Fruit fly (Drosophila melanogaster): ENCODE measurements around the gene CG33257.

The CG33257 gene

dm6 chr3L:16347914-16348313 lies 1.8 kb downstream of the CG33257 start, which contains the start of gene mRpS34:
TSS of gene mRpS34 (plus strand) at chr3L:16348074.
- no peak for TF ChIP-seq h (optimal IDR thresholded peaks at IDR 0.05)
- no peak for TF ChIP-seq ttk (optimal IDR thresholded peaks at IDR 0.05)
- no peak for TF ChIP-seq Myc (optimal IDR thresholded peaks at IDR 0.05)
- no peak for TF ChIP-seq Sin3A (optimal IDR thresholded peaks at IDR 0.05)
- TF ChIP-seq psq (optimal IDR thresholded peaks at IDR 0.05): no peak
- no peak for TF ChIP-seq insv (optimal IDR thresholded peaks at IDR 0.05)

- TF ChIP-seq Sin3A (optimal IDR thresholded peaks at IDR 0.05) (no peak), Myc (optimal IDR thresholded peaks at IDR 0.05) (no peak)
Measured at dm6 chr3L:16349686-16350085, 3.6 kb downstream of the CG33257 start.

dm6 chr3L:16351770-16352429 lies 5.8 kb downstream of the CG33257 start, which contains the start of the genes Golgin104 and Tcs3:
TSS of gene Golgin104 (minus strand) at chr3L:16351951.
TSS of gene Tcs3 (plus strand) at chr3L:16351991.
- TF ChIP-seq Myc (optimal IDR thresholded peaks at IDR 0.05): no peak
- no peak for TF ChIP-seq h (optimal IDR thresholded peaks at IDR 0.05)
- no peak for TF ChIP-seq Sin3A (optimal IDR thresholded peaks at IDR 0.05)
- TF ChIP-seq psq (optimal IDR thresholded peaks at IDR 0.05): no peak
- TF ChIP-seq insv (optimal IDR thresholded peaks at IDR 0.05): no peak
- no peak for TF ChIP-seq ttk (optimal IDR thresholded peaks at IDR 0.05)

dm6 chr3L:16354197-16354596 lies 8.1 kb downstream of the CG33257 start, which contains the start of gene Pdh:
TSS of gene Pdh (minus strand) at chr3L:16354297.
- no peak for TF ChIP-seq Myc (optimal IDR thresholded peaks at IDR 0.05)
- TF ChIP-seq psq (optimal IDR thresholded peaks at IDR 0.05): no peak
- no peak for TF ChIP-seq h (optimal IDR thresholded peaks at IDR 0.05)
- TF ChIP-seq ttk (optimal IDR thresholded peaks at IDR 0.05): no peak
- TF ChIP-seq insv (optimal IDR thresholded peaks at IDR 0.05): no peak

dm6 chr3L:16356171-16356765 lies 10.1 kb downstream of the CG33257 start:
- TF ChIP-seq ttk (optimal IDR thresholded peaks at IDR 0.05): no peak
- no peak for TF ChIP-seq insv (optimal IDR thresholded peaks at IDR 0.05)
- TF ChIP-seq Sin3A (optimal IDR thresholded peaks at IDR 0.05): no peak
- no peak for TF ChIP-seq h (optimal IDR thresholded peaks at IDR 0.05)
- no peak for TF ChIP-seq Myc (optimal IDR thresholded peaks at IDR 0.05)
- TF ChIP-seq psq (optimal IDR thresholded peaks at IDR 0.05): no peak

dm6 chr3L:16357187-16357728 lies 11.1 kb downstream of the CG33257 start:
- TF ChIP-seq insv (optimal IDR thresholded peaks at IDR 0.05): no peak
- TF ChIP-seq Myc (optimal IDR thresholded peaks at IDR 0.05): no peak
- TF ChIP-seq Sin3A (optimal IDR thresholded peaks at IDR 0.05): no peak
- no peak for TF ChIP-seq ttk (optimal IDR thresholded peaks at IDR 0.05)
- no peak for TF ChIP-seq psq (optimal IDR thresholded peaks at IDR 0.05)
- TF ChIP-seq h (optimal IDR thresholded peaks at IDR 0.05): no peak

dm6 chr3L:16357860-16358259 lies 11.7 kb downstream of the CG33257 start:
- no peak for TF ChIP-seq psq (optimal IDR thresholded peaks at IDR 0.05)
- no peak for TF ChIP-seq h (optimal IDR thresholded peaks at IDR 0.05)
- no peak for TF ChIP-seq ttk (optimal IDR thresholded peaks at IDR 0.05)
- no peak for TF ChIP-seq insv (optimal IDR thresholded peaks at IDR 0.05)
- no peak for TF ChIP-seq Sin3A (optimal IDR thresholded peaks at IDR 0.05)
- TF ChIP-seq Myc (optimal IDR thresholded peaks at IDR 0.05): no peak

dm6 chr3L:16359219-16359748 lies 13.2 kb downstream of the CG33257 start, which contains the start of gene ringer:
TSS of gene ringer (minus strand) at chr3L:16359428.
- TF ChIP-seq insv (optimal IDR thresholded peaks at IDR 0.05): no peak
- TF ChIP-seq h (optimal IDR thresholded peaks at IDR 0.05): no peak
- TF ChIP-seq Myc (optimal IDR thresholded peaks at IDR 0.05): no peak
- TF ChIP-seq psq (optimal IDR thresholded peaks at IDR 0.05): no peak
- no peak for TF ChIP-seq Sin3A (optimal IDR thresholded peaks at IDR 0.05)
- no peak for TF ChIP-seq ttk (optimal IDR thresholded peaks at IDR 0.05)

- TF ChIP-seq Myc (optimal IDR thresholded peaks at IDR 0.05) (no peak), insv (optimal IDR thresholded peaks at IDR 0.05) (no peak), h (optimal IDR thresholded peaks at IDR 0.05) (no peak), Sin3A (optimal IDR thresholded peaks at IDR 0.05) (no peak), psq (optimal IDR thresholded peaks at IDR 0.05) (no peak), ttk (optimal IDR thresholded peaks at IDR 0.05) (no peak)
Measured at dm6 chr3L:16359795-16360194, 13.7 kb downstream of the CG33257 start.

- TF ChIP-seq Myc (optimal IDR thresholded peaks at IDR 0.05) (no peak), ttk (optimal IDR thresholded peaks at IDR 0.05) (no peak), insv (optimal IDR thresholded peaks at IDR 0.05) (no peak), h (optimal IDR thresholded peaks at IDR 0.05) (no peak), Sin3A (optimal IDR thresholded peaks at IDR 0.05) (no peak), psq (optimal IDR thresholded peaks at IDR 0.05) (no peak)
Measured at dm6 chr3L:16361200-16361815, 15.2 kb downstream of the CG33257 start.

- TF ChIP-seq Myc (optimal IDR thresholded peaks at IDR 0.05) (no peak), insv (optimal IDR thresholded peaks at IDR 0.05) (no peak), ttk (optimal IDR thresholded peaks at IDR 0.05) (no peak), psq (optimal IDR thresholded peaks at IDR 0.05) (no peak), Sin3A (optimal IDR thresholded peaks at IDR 0.05) (no peak), h (optimal IDR thresholded peaks at IDR 0.05) (no peak)
Measured at dm6 chr3L:16362119-16362653, 16.1 kb downstream of the CG33257 start, which contains the start of gene Cpr72Ea. TSS of gene Cpr72Ea (plus strand) at chr3L:16362603.
